Worm (Caenorhabditis elegans) whole organism, L1 larva: ENCODE results near the gene ttn-1.

Experiments
- C04F5.9 ChIP-seq: sonication (generic microtip); optimal IDR thresholded peaks from 2 replicates; lab custom pipeline; 2016; ENCODE audit warnings: missing genetic modification characterization, missing compliant biosample characterization
- C16A3.4 ChIP-seq: fragments of 150-350 bp; optimal IDR thresholded peaks from 2 replicates; lab custom pipeline; 2014; ENCODE audit warnings: missing biosample characterization, missing genetic modification characterization
- C34B4.2 ChIP-seq: sonication (generic microtip); optimal IDR thresholded peaks from 2 replicates; lab custom pipeline; 2017; ENCODE audit warnings: mild to moderate bottlenecking, missing genetic modification characterization, missing compliant biosample characterization
- alr-1 ChIP-seq: fragments of 200-800 bp; sonication (Bioruptor generic); optimal IDR thresholded peaks from 2 replicates; lab custom pipeline; 2018; ENCODE audit warnings: borderline replicate concordance, mild to moderate bottlenecking, missing genetic modification characterization, missing compliant biosample characterization
- ama-1 ChIP-seq: fragments of 150-350 bp; optimal IDR thresholded peaks from 2 replicates; lab custom pipeline; 2014
- blmp-1 ChIP-seq: fragments of 150-350 bp; optimal IDR thresholded peaks from 2 replicates; lab custom pipeline; 2014; ENCODE audit warnings: missing biosample characterization, missing genetic modification characterization
- ceh-8 ChIP-seq: fragments of 200-800 bp; sonication (Bioruptor generic); optimal IDR thresholded peaks from 2 replicates; lab custom pipeline; 2018; ENCODE audit warnings: mild to moderate bottlenecking, missing genetic modification characterization, moderate library complexity, missing compliant biosample characterization
- ceh-82 ChIP-seq, 3 experiments: fragments of 150-350 bp in 1 of 3; sonication (generic microtip) in 2 of 3; optimal IDR thresholded peaks; 2 replicates each; lab custom pipeline; 2014 to 2017; ENCODE audit warnings: missing biosample characterization in 3 of 3, missing genetic modification characterization in 3 of 3
- ceh-90 ChIP-seq: sonication (generic microtip); optimal IDR thresholded peaks from 2 replicates; lab custom pipeline; 2016; ENCODE audit warnings: missing genetic modification characterization, missing compliant biosample characterization
- ces-1 ChIP-seq: fragments of 150-350 bp; optimal IDR thresholded peaks from 2 replicates; lab custom pipeline; 2014; ENCODE audit warnings: missing biosample characterization, missing genetic modification reagents, missing genetic modification characterization
- dpl-1 ChIP-seq, 3 experiments: fragments of 150-350 bp in 2 of 3; sonication (generic microtip) in 1 of 3; optimal IDR thresholded peaks; 2 replicates each; lab custom pipeline; 2014 to 2017; ENCODE audit warnings: missing biosample characterization in 3 of 3, missing genetic modification characterization in 3 of 3, missing genetic modification reagents in 3 of 3
- dsc-1 ChIP-seq: sonication (generic microtip); optimal IDR thresholded peaks from 2 replicates; lab custom pipeline; 2016; ENCODE audit warnings: mild to moderate bottlenecking, missing genetic modification characterization, missing compliant biosample characterization
- efl-1 ChIP-seq, 4 experiments: fragments of 150-350 bp; optimal IDR thresholded peaks in 3 of 4; peaks in 1 of 4; 1 replicate in 1 of 4; 2 replicates in 3 of 4; lab custom pipeline; 2014; ENCODE audit warnings: missing biosample characterization in 2 of 4, missing genetic modification characterization in 2 of 4, missing genetic modification reagents in 2 of 4
- efl-3 ChIP-seq: fragments of 200-800 bp; sonication (Bioruptor generic); optimal IDR thresholded peaks from 2 replicates; lab custom pipeline; 2018; ENCODE audit warnings: mild to moderate bottlenecking, missing genetic modification characterization, missing compliant biosample characterization
- egl-27 ChIP-seq, 2 experiments: fragments of 150-350 bp in 1 of 2; sonication (generic microtip); optimal IDR thresholded peaks; 3 replicates each; lab custom pipeline; 2017 to 2018; ENCODE audit warnings: missing biosample characterization in 2 of 2, missing genetic modification characterization in 2 of 2, missing genetic modification reagents in 2 of 2
- elt-2 ChIP-seq: sonication (generic microtip); optimal IDR thresholded peaks from 2 replicates; lab custom pipeline; 2016; ENCODE audit warnings: missing genetic modification characterization, mild to moderate bottlenecking, inconsistent platforms, missing compliant biosample characterization, missing genetic modification reagents
- elt-3 ChIP-seq, 6 experiments: fragments of 150-350 bp in 1 of 6; sonication (generic microtip); optimal IDR thresholded peaks; 2 replicates each; lab custom pipeline; 2017 to 2018; ENCODE audit warnings: missing biosample characterization in 6 of 6, missing genetic modification characterization in 6 of 6, inconsistent platforms in 1 of 6
- ets-5 ChIP-seq: fragments of 200-800 bp; sonication (Bioruptor generic); IDR thresholded peaks from 2 replicates; pipeline ENCODE4 v1.3.6; 2022; ENCODE audit warnings: missing genetic modification characterization, missing compliant biosample characterization
- fkh-10 ChIP-seq: sonication (generic microtip); optimal IDR thresholded peaks from 2 replicates; lab custom pipeline; 2017; ENCODE audit warnings: missing biosample characterization, missing genetic modification reagents, missing genetic modification characterization
- fkh-4 ChIP-seq: sonication (generic microtip); optimal IDR thresholded peaks from 2 replicates; lab custom pipeline; 2016; ENCODE audit warnings: missing compliant biosample characterization, missing genetic modification characterization, borderline replicate concordance
- fkh-8 ChIP-seq: sonication (generic microtip); optimal IDR thresholded peaks from 2 replicates; lab custom pipeline; 2016; ENCODE audit warnings: mild to moderate bottlenecking, missing genetic modification characterization, missing compliant biosample characterization
- hpl-2 ChIP-seq: fragments of 150-350 bp; optimal IDR thresholded peaks from 2 replicates; lab custom pipeline; 2014; ENCODE audit warnings: missing biosample characterization, missing genetic modification reagents, missing genetic modification characterization
- jun-1 ChIP-seq: fragments of 150-350 bp; optimal IDR thresholded peaks from 2 replicates; lab custom pipeline; 2014; ENCODE audit warnings: missing biosample characterization, missing genetic modification reagents, missing genetic modification characterization
- lin-13 ChIP-seq: fragments of 150-350 bp; optimal IDR thresholded peaks from 2 replicates; lab custom pipeline; 2014; ENCODE audit warnings: missing biosample characterization, missing genetic modification reagents, missing genetic modification characterization
- lin-15B ChIP-seq: fragments of 150-350 bp; sonication (generic microtip); optimal IDR thresholded peaks from 3 replicates; lab custom pipeline; 2014; ENCODE audit warnings: missing biosample characterization, missing genetic modification characterization
- lir-3 ChIP-seq: sonication (generic microtip); optimal IDR thresholded peaks from 2 replicates; lab custom pipeline; 2016; ENCODE audit warnings: mild to moderate bottlenecking, missing genetic modification characterization, moderate library complexity, missing compliant biosample characterization; ENCODE audit not compliant: poor library complexity
- mab-9 ChIP-seq: fragments of 200-800 bp; sonication (Bioruptor generic); IDR thresholded peaks from 2 replicates; pipeline ENCODE4 v1.3.6; 2022; ENCODE audit warnings: missing genetic modification reagents, missing genetic modification characterization, missing compliant biosample characterization
- mef-2 ChIP-seq: fragments of 150-350 bp; optimal IDR thresholded peaks from 2 replicates; lab custom pipeline; 2014; ENCODE audit warnings: missing biosample characterization, missing genetic modification characterization
- mep-1 ChIP-seq: fragments of 150-350 bp; optimal IDR thresholded peaks from 2 replicates; lab custom pipeline; 2014; ENCODE audit warnings: missing biosample characterization, missing genetic modification characterization
- nhr-11 ChIP-seq: fragments of 150-350 bp; optimal IDR thresholded peaks from 2 replicates; lab custom pipeline; 2014; ENCODE audit warnings: missing biosample characterization, missing genetic modification characterization
- nhr-12 ChIP-seq: sonication (generic microtip); optimal IDR thresholded peaks from 2 replicates; lab custom pipeline; 2017; ENCODE audit warnings: missing biosample characterization, missing genetic modification characterization
- nhr-19 ChIP-seq: fragments of 200-800 bp; sonication (Bioruptor generic); conservative IDR thresholded peaks from 2 replicates; pipeline ENCODE4 v1.3.6; 2022; ENCODE audit warnings: missing genetic modification characterization, missing compliant biosample characterization
- nhr-237 ChIP-seq: fragments of 150-350 bp; optimal IDR thresholded peaks from 2 replicates; lab custom pipeline; 2014; ENCODE audit warnings: missing biosample characterization, missing genetic modification characterization
- nhr-28 ChIP-seq: fragments of 150-350 bp; optimal IDR thresholded peaks from 2 replicates; lab custom pipeline; 2014; ENCODE audit warnings: missing biosample characterization, missing genetic modification characterization
- nhr-47 ChIP-seq: sonication (generic microtip); optimal IDR thresholded peaks from 2 replicates; lab custom pipeline; 2016; ENCODE audit warnings: mild to moderate bottlenecking, missing genetic modification characterization, moderate library complexity, missing compliant biosample characterization
- nhr-71 ChIP-seq: sonication (generic microtip); optimal IDR thresholded peaks from 2 replicates; lab custom pipeline; 2016; ENCODE audit warnings: mild to moderate bottlenecking, missing genetic modification characterization, moderate library complexity, missing compliant biosample characterization
- nhr-84 ChIP-seq: sonication (generic microtip); optimal IDR thresholded peaks from 2 replicates; lab custom pipeline; 2017; ENCODE audit warnings: missing biosample characterization, missing genetic modification characterization
- nhr-85 ChIP-seq: sonication (generic microtip); peaks from one replicate; lab custom pipeline; 2016; ENCODE audit warnings: missing genetic modification characterization, inconsistent platforms, missing compliant biosample characterization
- pag-3 ChIP-seq: sonication (generic microtip); optimal IDR thresholded peaks from 2 replicates; lab custom pipeline; 2017; ENCODE audit warnings: missing genetic modification characterization, mild to moderate bottlenecking, missing compliant biosample characterization, antibody characterized with exemption, borderline replicate concordance; ENCODE audit not compliant: insufficient read depth
- pax-3 ChIP-seq: fragments of 200-800 bp; sonication (Bioruptor generic); optimal IDR thresholded peaks from 2 replicates; lab custom pipeline; 2018; ENCODE audit warnings: mild to moderate bottlenecking, missing genetic modification characterization, moderate library complexity, missing compliant biosample characterization
- snu-23 ChIP-seq: sonication (generic microtip); optimal IDR thresholded peaks from 2 replicates; lab custom pipeline; 2016; ENCODE audit warnings: missing genetic modification characterization, missing compliant biosample characterization
- sox-4 ChIP-seq: sonication (generic microtip); optimal IDR thresholded peaks from 2 replicates; lab custom pipeline; 2016; ENCODE audit warnings: missing genetic modification characterization, missing compliant biosample characterization
- sptf-1 ChIP-seq: fragments of 150-350 bp; optimal IDR thresholded peaks from 2 replicates; lab custom pipeline; 2014; ENCODE audit warnings: missing biosample characterization, missing genetic modification characterization
- sup-37 ChIP-seq: fragments of 200-800 bp; sonication (Bioruptor generic); optimal IDR thresholded peaks from 2 replicates; lab custom pipeline; 2018; ENCODE audit warnings: mild to moderate bottlenecking, missing genetic modification characterization, missing compliant biosample characterization
- swsn-7 ChIP-seq: sonication (generic microtip); optimal IDR thresholded peaks from 2 replicates; lab custom pipeline; 2016; ENCODE audit warnings: missing genetic modification characterization, missing compliant biosample characterization
- tbx-2 ChIP-seq: sonication (generic microtip); optimal IDR thresholded peaks from 2 replicates; lab custom pipeline; 2016; ENCODE audit warnings: missing genetic modification characterization, missing compliant biosample characterization
- unc-30 ChIP-seq: sonication (generic microtip); optimal IDR thresholded peaks from 2 replicates; lab custom pipeline; 2017; ENCODE audit warnings: missing biosample characterization, missing genetic modification characterization
- unc-86 ChIP-seq: sonication (generic microtip); optimal IDR thresholded peaks from 2 replicates; lab custom pipeline; 2016; ENCODE audit warnings: missing genetic modification characterization, missing compliant biosample characterization
- unc-98 ChIP-seq: fragments of 200-800 bp; sonication (Bioruptor generic); IDR thresholded peaks from 2 replicates; pipeline ENCODE4 v1.3.6; 2022; ENCODE audit warnings: missing genetic modification characterization, missing compliant biosample characterization
- zag-1 ChIP-seq: fragments of 150-350 bp; optimal IDR thresholded peaks from 2 replicates; lab custom pipeline; 2014; ENCODE audit warnings: missing biosample characterization, missing genetic modification characterization
- zip-4 ChIP-seq: fragments of 200-800 bp; sonication (Bioruptor generic); optimal IDR thresholded peaks from 2 replicates; lab custom pipeline; 2018; ENCODE audit warnings: mild to moderate bottlenecking, missing genetic modification characterization, moderate library complexity, missing compliant biosample characterization
- ztf-4 ChIP-seq: fragments of 150-350 bp; optimal IDR thresholded peaks from 2 replicates; lab custom pipeline; 2014; ENCODE audit warnings: missing biosample characterization, missing genetic modification characterization

ttn-1 gene

DNA sequence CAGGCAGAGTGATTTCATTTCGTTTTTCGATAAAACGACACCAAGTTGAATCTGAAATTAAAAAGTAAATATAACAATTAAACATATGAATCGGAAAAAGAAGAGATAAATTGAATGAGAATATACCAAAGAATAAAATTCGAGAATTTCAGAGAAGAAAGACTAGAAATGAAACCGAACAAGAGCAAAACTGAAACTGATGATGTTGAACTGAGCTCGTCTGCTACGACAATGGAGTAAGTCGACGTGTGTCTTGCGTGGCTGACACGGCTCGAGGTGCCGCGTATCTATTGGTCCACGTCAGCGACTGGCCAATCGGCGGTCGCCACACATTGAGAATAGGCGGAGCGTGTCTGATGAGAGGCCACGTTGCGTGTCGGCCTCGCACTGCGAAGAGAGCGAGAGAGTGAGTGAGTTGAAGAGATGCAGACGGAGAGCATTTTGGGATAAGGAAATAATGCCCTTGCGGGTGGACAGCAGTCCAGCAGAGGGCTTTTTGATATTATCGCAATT, 101.9 kb downstream of the ttn-1 start, which contains the start of gene crt-1 (continued):
- TF ChIP-seq unc-98 (GFP tag; lab: Robert Waterston, UW) = no peak
- TF ChIP-seq dpl-1 (GFP tag; optimal IDR thresholded peaks at IDR 0.05; lab: Kevin White, UChicago) = peak; percentile 79 to 83 (median 82)
- peak; percentile 89 for TF ChIP-seq lin-15B (tag; lab: Kevin White, UChicago)
- peak; percentile 96 for TF ChIP-seq tbx-2
- peak; percentile 87 for TF ChIP-seq zip-4 (GFP tag; lab: Kevin White, UChicago)
- TF ChIP-seq unc-86 (tag; lab: Kevin White, UChicago) = peak; percentile 93
- TF ChIP-seq nhr-85 = peak; percentile 94
- TF ChIP-seq nhr-47 (tag; lab: Kevin White, UChicago) = peak; percentile 97
- TF ChIP-seq pag-3 (tag; lab: Kevin White, UChicago) = no peak
- peak; percentile 95 for TF ChIP-seq nhr-19 (GFP tag; lab: Robert Waterston, UW)
- TF ChIP-seq fkh-8 = peak; percentile 96
- TF ChIP-seq ceh-90 = peak; percentile 30
- peak; percentile 78 for TF ChIP-seq nhr-11 (tag; lab: Kevin White, UChicago)
- peak; percentile 96 for TF ChIP-seq swsn-7 (tag; lab: Kevin White, UChicago)
- no peak for TF ChIP-seq nhr-28 (tag; lab: Kevin White, UChicago)
- TF ChIP-seq alr-1 = no peak
- TF ChIP-seq nhr-84 (tag; lab: Kevin White, UChicago) = no peak
- no peak for TF ChIP-seq C34B4.2 (tag; lab: Kevin White, UChicago)
- peak; percentile 42 for TF ChIP-seq hpl-2 (GFP tag; lab: Kevin White, UChicago)
- peak; percentile 63 for TF ChIP-seq C04F5.9
- peak; percentile 26 to 73 for TF ChIP-seq egl-27 (tag; optimal IDR thresholded peaks at IDR 0.05; lab: Kevin White, UChicago)
- TF ChIP-seq ceh-8 (GFP tag; lab: Kevin White, UChicago) = peak; percentile 88
- peak; percentile 95 for TF ChIP-seq sup-37 (GFP tag; lab: Kevin White, UChicago)
- no peak for TF ChIP-seq unc-30
- TF ChIP-seq nhr-237 = peak; percentile 73
- no peak for TF ChIP-seq nhr-12 (tag; lab: Kevin White, UChicago)
- TF ChIP-seq blmp-1 = peak; percentile 72
- TF ChIP-seq mep-1 (tag; lab: Kevin White, UChicago) = peak; percentile 81
- peak; percentile 99 for TF ChIP-seq nhr-71
- TF ChIP-seq snu-23 (GFP tag; lab: Kevin White, UChicago) = peak; percentile 96
- peak; percentile 76 to 92 (median 89) for TF ChIP-seq ceh-82 (tag; optimal IDR thresholded peaks at IDR 0.05; lab: Kevin White, UChicago)
- TF ChIP-seq zag-1 (tag; lab: Kevin White, UChicago) = no peak
- peak; percentile 94 for TF ChIP-seq dsc-1 (tag; lab: Kevin White, UChicago)
- peak; percentile 42 for TF ChIP-seq ztf-4 (tag; lab: Kevin White, UChicago)
- TF ChIP-seq fkh-10 (GFP tag; lab: Kevin White, UChicago) = peak; percentile 74
- no peak for TF ChIP-seq ces-1 (GFP tag; lab: Kevin White, UChicago)
- TF ChIP-seq fkh-4 (tag; lab: Kevin White, UChicago) = peak; percentile 66
- peak; percentile 67 for TF ChIP-seq mef-2 (tag; lab: Kevin White, UChicago)
- TF ChIP-seq sptf-1 (tag; lab: Kevin White, UChicago) = no peak
- TF ChIP-seq elt-2 = peak; percentile 93
- TF ChIP-seq pax-3 = peak; percentile 92
- peak; percentile 85 for TF ChIP-seq mab-9 (GFP tag; lab: Robert Waterston, UW)
- peak; percentile 69 for TF ChIP-seq lir-3 (tag; lab: Kevin White, UChicago)
- TF ChIP-seq elt-3 (tag; optimal IDR thresholded peaks at IDR 0.05; lab: Kevin White, UChicago) = peak in 4 of 6 experiments; percentile 46 to 88 (median 75)
- peak; percentile 79 for TF ChIP-seq C16A3.4 (tag; lab: Kevin White, UChicago)
- peak; percentile 80 for TF ChIP-seq sox-4 (tag; lab: Kevin White, UChicago)
- peak; percentile 95 for TF ChIP-seq lin-13 (GFP tag; lab: Kevin White, UChicago)
- TF ChIP-seq jun-1 = peak; percentile 84
- TF ChIP-seq efl-3 (GFP tag; lab: Kevin White, UChicago) = peak; percentile 68
- peak; percentile 88 to 89 for TF ChIP-seq efl-1 (optimal IDR thresholded peaks at IDR 0.05; lab: Kevin White, UChicago)
- TF ChIP-seq efl-1 (GFP tag; optimal IDR thresholded peaks at IDR 0.05 in 1 of 2; lab: Kevin White, UChicago) = peak; percentile 78 to 98
- no peak for TF ChIP-seq ets-5 (GFP tag; lab: Robert Waterston, UW)
- peak; percentile 53 for TF ChIP-seq ama-1 (lab: Kevin White, UChicago)
